Fruit fly (Drosophila melanogaster) whole organism, embryonic: ENCODE results near the gene CG13075.

Experiments
- Atf6 ChIP-seq: fragments of 200-800 bp; sonication (Bioruptor generic); IDR thresholded peaks from 2 replicates; pipeline ENCODE4 v1.3.6; 2022; ENCODE audit warnings: missing biosample characterization, missing genetic modification characterization
- CG10267 ChIP-seq: fragments of 200-800 bp; sonication (Bioruptor generic); optimal IDR thresholded peaks from 2 replicates; lab custom pipeline; 2018; ENCODE audit warnings: missing biosample characterization, mild to moderate bottlenecking, missing genetic modification characterization, moderate library complexity
- CG10366 ChIP-seq: fragments of 200-800 bp; sonication (Bioruptor generic); IDR thresholded peaks from 2 replicates; pipeline ENCODE4 v1.3.6; 2022; ENCODE audit warnings: missing biosample characterization, missing genetic modification characterization
- CG11085 ChIP-seq: fragments of 200-800 bp; sonication (Bioruptor generic); IDR thresholded peaks from 2 replicates; pipeline ENCODE4 v1.3.6; 2022; ENCODE audit warnings: missing biosample characterization, missing genetic modification characterization
- CG14441 ChIP-seq: fragments of 200-800 bp; sonication (Bioruptor generic); IDR thresholded peaks from 2 replicates; pipeline ENCODE4 v1.3.6; 2022; ENCODE audit warnings: missing biosample characterization, missing genetic modification characterization
- CG15011 ChIP-seq: fragments of 200-800 bp; sonication (Bioruptor generic); optimal IDR thresholded peaks from 3 replicates; lab custom pipeline; 2018; ENCODE audit warnings: missing biosample characterization, mild to moderate bottlenecking, missing genetic modification characterization
- CG1647 ChIP-seq: fragments of 200-800 bp; sonication (Bioruptor generic); optimal IDR thresholded peaks from 3 replicates; lab custom pipeline; 2016; ENCODE audit warnings: missing biosample characterization, missing genetic modification characterization
- CG17568 ChIP-seq: fragments of 200-800 bp; sonication (Bioruptor generic); optimal IDR thresholded peaks from 2 replicates; lab custom pipeline; 2018; ENCODE audit warnings: missing biosample characterization, mild to moderate bottlenecking, missing genetic modification characterization, moderate library complexity
- CG2889 ChIP-seq: fragments of 200-800 bp; sonication (Bioruptor generic); IDR thresholded peaks from 3 replicates; pipeline ENCODE4 v1.3.6; 2022; ENCODE audit warnings: missing biosample characterization, missing genetic modification characterization
- CG32772 ChIP-seq: fragments of 200-800 bp; sonication (Bioruptor generic); IDR thresholded peaks from 2 replicates; pipeline ENCODE4 v1.3.6; 2022; ENCODE audit warnings: missing biosample characterization, missing genetic modification characterization
- CG34224 ChIP-seq: fragments of 200-800 bp; sonication (Bioruptor generic); IDR thresholded peaks from 3 replicates; pipeline ENCODE4 v1.3.6; 2022; ENCODE audit warnings: missing biosample characterization, missing genetic modification characterization; ENCODE audit not compliant: partially characterized antibody
- CG42726 ChIP-seq: fragments of 200-800 bp; sonication (Bioruptor generic); IDR thresholded peaks from 2 replicates; pipeline ENCODE4 v1.3.6; 2022; ENCODE audit warnings: missing biosample characterization, missing genetic modification characterization; ENCODE audit not compliant: partially characterized antibody
- CG6654 ChIP-seq: fragments of 200-800 bp; sonication (Bioruptor generic); optimal IDR thresholded peaks from 2 replicates; lab custom pipeline; 2017; ENCODE audit warnings: missing biosample characterization, mild to moderate bottlenecking, missing genetic modification characterization
- CG8089 ChIP-seq: fragments of 200-800 bp; sonication (Bioruptor generic); optimal IDR thresholded peaks from 3 replicates; lab custom pipeline; 2016; ENCODE audit warnings: missing biosample characterization, missing genetic modification characterization
- Dll ChIP-seq: fragments of 200-800 bp; sonication (Bioruptor generic); IDR thresholded peaks from 4 replicates; pipeline ENCODE4 v1.3.6; 2022; ENCODE audit warnings: missing biosample characterization, missing genetic modification characterization; ENCODE audit not compliant: partially characterized antibody
- Doc3 ChIP-seq: fragments of 200-800 bp; sonication (Bioruptor generic); IDR thresholded peaks from 3 replicates; pipeline ENCODE4 v1.3.6; 2022; ENCODE audit warnings: missing biosample characterization, missing genetic modification characterization; ENCODE audit not compliant: partially characterized antibody
- Dp ChIP-seq: fragments of 200-800 bp; sonication (Bioruptor generic); optimal IDR thresholded peaks from 2 replicates; lab custom pipeline; 2018; ENCODE audit warnings: missing biosample characterization, mild to moderate bottlenecking, missing genetic modification characterization, moderate library complexity
- E2f1 ChIP-seq: fragments of 200-800 bp; sonication (Bioruptor generic); IDR thresholded peaks from 2 replicates; pipeline ENCODE4 v1.3.6; 2022; ENCODE audit warnings: missing biosample characterization, missing genetic modification characterization
- Eip74EF ChIP-seq, 2 experiments: fragments of 200-800 bp in 1 of 2; fragments of >200 bp in 1 of 2; sonication (Bioruptor generic) in 1 of 2; optimal IDR thresholded peaks; 2 replicates each; lab custom pipeline; 2017 to 2019; ENCODE audit warnings: missing biosample characterization in 2 of 2, missing genetic modification characterization in 2 of 2, mild to moderate bottlenecking in 1 of 2, moderate library complexity in 1 of 2
- Elba2 ChIP-seq: fragments of 200-800 bp; sonication (Bioruptor generic); optimal IDR thresholded peaks from 3 replicates; lab custom pipeline; 2016; ENCODE audit warnings: missing biosample characterization, missing genetic modification characterization
- Gsc ChIP-seq: fragments of 200-800 bp; sonication (Bioruptor generic); IDR thresholded peaks from 2 replicates; pipeline ENCODE4 v1.3.6; 2022; ENCODE audit warnings: missing biosample characterization, missing genetic modification characterization
- MBD-R2 ChIP-seq: fragments of 200-800 bp; sonication (Bioruptor generic); IDR thresholded peaks from 2 replicates; pipeline ENCODE4 v1.3.6; 2022; ENCODE audit warnings: missing biosample characterization, missing genetic modification characterization
- Nf-YA ChIP-seq: fragments of 200-800 bp; sonication (Bioruptor generic); IDR thresholded peaks from 2 replicates; pipeline ENCODE4 v1.3.6; 2022; ENCODE audit warnings: missing biosample characterization, missing genetic modification characterization
- Scr ChIP-seq: fragments of 200-800 bp; sonication (Bioruptor generic); IDR thresholded peaks from 2 replicates; pipeline ENCODE4 v1.3.6; 2022; ENCODE audit warnings: missing biosample characterization, missing genetic modification characterization; ENCODE audit not compliant: partially characterized antibody
- Taf1 ChIP-seq: fragments of 200-800 bp; sonication (Bioruptor generic); IDR thresholded peaks from 2 replicates; pipeline ENCODE4 v1.3.6; 2022; ENCODE audit warnings: missing biosample characterization, missing genetic modification characterization
- Trl ChIP-seq, 3 experiments: fragments of >200 bp in 2 of 3; fragments of 200-800 bp in 1 of 3; sonication (Bioruptor generic) in 1 of 3; optimal IDR thresholded peaks; 2 replicates in 1 of 3; 3 replicates in 2 of 3; lab custom pipeline; 2016 to 2017; ENCODE audit warnings: missing biosample characterization in 1 of 3, missing genetic modification characterization in 1 of 3
- amos ChIP-seq: fragments of 200-800 bp; sonication (Bioruptor generic); IDR thresholded peaks from 2 replicates; pipeline ENCODE4 v1.3.6; 2022; ENCODE audit warnings: missing biosample characterization, missing genetic modification characterization; ENCODE audit not compliant: partially characterized antibody
- chm ChIP-seq: fragments of 200-800 bp; sonication (Bioruptor generic); IDR thresholded peaks from 2 replicates; pipeline ENCODE4 v1.3.6; 2022; ENCODE audit warnings: missing biosample characterization, missing genetic modification characterization
- ci ChIP-seq: fragments of 200-800 bp; sonication (Bioruptor generic); IDR thresholded peaks from 3 replicates; pipeline ENCODE4 v1.3.6; 2022; ENCODE audit warnings: missing biosample characterization, missing genetic modification characterization
- crc ChIP-seq: fragments of 200-800 bp; sonication (Bioruptor generic); optimal IDR thresholded peaks from 2 replicates; lab custom pipeline; 2016; ENCODE audit warnings: missing biosample characterization, missing genetic modification characterization
- fru ChIP-seq: fragments of >200 bp; optimal IDR thresholded peaks from 2 replicates; lab custom pipeline; 2017
- luna ChIP-seq: fragments of 200-800 bp; sonication (Bioruptor generic); optimal IDR thresholded peaks from 2 replicates; lab custom pipeline; 2016; ENCODE audit warnings: missing biosample characterization, missing genetic modification characterization
- mam ChIP-seq: fragments of 200-800 bp; sonication (Bioruptor generic); optimal IDR thresholded peaks from 3 replicates; lab custom pipeline; 2016; ENCODE audit warnings: missing biosample characterization, missing genetic modification characterization
- repo ChIP-seq: fragments of 200-800 bp; sonication (Bioruptor generic); optimal IDR thresholded peaks from 2 replicates; lab custom pipeline; 2016; ENCODE audit warnings: missing biosample characterization, missing genetic modification characterization
- schlank ChIP-seq: fragments of 200-800 bp; sonication (Bioruptor generic); optimal IDR thresholded peaks from 2 replicates; lab custom pipeline; 2018; ENCODE audit warnings: missing biosample characterization, mild to moderate bottlenecking, missing genetic modification characterization
- ssp ChIP-seq: fragments of 200-800 bp; sonication (Bioruptor generic); IDR thresholded peaks from 2 replicates; pipeline ENCODE4 v1.3.6; 2022; ENCODE audit warnings: missing biosample characterization, missing genetic modification characterization
- sug ChIP-seq: fragments of 200-800 bp; optimal IDR thresholded peaks from 2 replicates; lab custom pipeline; 2019; ENCODE audit warnings: missing biosample characterization, mild to moderate bottlenecking, missing genetic modification characterization, moderate library complexity
- tx ChIP-seq: fragments of 200-800 bp; sonication (Bioruptor generic); optimal IDR thresholded peaks from 2 replicates; lab custom pipeline; 2016; ENCODE audit warnings: missing biosample characterization, missing genetic modification characterization
- vfl ChIP-seq: fragments of 200-800 bp; sonication (Bioruptor generic); optimal IDR thresholded peaks from 2 replicates; lab custom pipeline; 2016; ENCODE audit warnings: missing biosample characterization, missing genetic modification characterization
- vvl ChIP-seq: fragments of 200-800 bp; sonication (Bioruptor generic); IDR thresholded peaks from 2 replicates; pipeline ENCODE4 v1.3.6; 2022; ENCODE audit warnings: missing biosample characterization, missing genetic modification characterization
- wdn ChIP-seq: fragments of 200-800 bp; sonication (Bioruptor generic); IDR thresholded peaks from 2 replicates; pipeline ENCODE4 v1.3.6; 2022; ENCODE audit warnings: missing biosample characterization, missing genetic modification characterization
- z ChIP-seq: fragments of 200-800 bp; sonication (Bioruptor generic); IDR thresholded peaks from 3 replicates; pipeline ENCODE4 v1.3.6; 2022; ENCODE audit warnings: missing biosample characterization, missing genetic modification characterization

CG13075 gene

dm6 chr3L:16045831-16046336, 37.9 kb upstream of the CG13075 start (continued):
- TF ChIP-seq amos (GFP tag; lab: Robert Waterston, UW) (no peak), CG11085 (peak; percentile 81), vfl (GFP tag; lab: Kevin White, UChicago) (peak; percentile 88), Taf1 (GFP tag; lab: Robert Waterston, UW) (peak; percentile 84), Eip74EF (GFP tag; optimal IDR thresholded peaks at IDR 0.05; lab: Kevin White, UChicago) (peak in 1 of 2 experiments; percentile 91), chm (GFP tag; lab: Robert Waterston, UW) (peak; percentile 94), CG32772 (GFP tag; lab: Robert Waterston, UW) (peak; percentile 89), crc (GFP tag; lab: Kevin White, UChicago) (peak; percentile 91), mam (GFP tag; lab: Kevin White, UChicago) (peak; percentile 90), fru (no peak), ci (GFP tag; lab: Robert Waterston, UW) (peak; percentile 97), tx (peak; percentile 79), CG6654 (GFP tag; lab: Kevin White, UChicago) (peak; percentile 69), CG2889 (GFP tag; lab: Robert Waterston, UW) (peak; percentile 75; the same call in 2 of the 3 replicates), Dll (no peak), CG14441 (GFP tag; lab: Robert Waterston, UW) (peak; percentile 90), vvl (peak; percentile 98), luna (GFP tag; lab: Kevin White, UChicago) (peak; percentile 70), ssp (GFP tag; lab: Robert Waterston, UW) (peak; percentile 68), Doc3 (GFP tag; lab: Robert Waterston, UW) (no peak), Gsc (GFP tag; lab: Robert Waterston, UW) (no peak), CG34224 (GFP tag; lab: Robert Waterston, UW) (no peak), CG8089 (peak; percentile 82), E2f1 (GFP tag; lab: Robert Waterston, UW) (peak; percentile 94), CG15011 (peak; percentile 86), Dp (GFP tag; lab: Kevin White, UChicago) (no peak), Nf-YA (peak; percentile 74; the same call in 1 of the 2 replicates), CG10267 (tag; lab: Kevin White, UChicago) (peak; percentile 90), CG10366 (peak; percentile 89), Atf6 (GFP tag; lab: Robert Waterston, UW) (peak; percentile 96), z (GFP tag; lab: Robert Waterston, UW) (peak; percentile 77; the same call in 2 of the 3 replicates), repo (peak; percentile 73), Scr (GFP tag; lab: Robert Waterston, UW) (no peak), schlank (tag; lab: Kevin White, UChicago) (peak; percentile 88), MBD-R2 (peak; percentile 78), Elba2 (GFP tag; lab: Kevin White, UChicago) (peak; percentile 38), sug (tag; lab: Kevin White, UChicago) (peak; percentile 68), wdn (peak; percentile 86), CG17568 (GFP tag; lab: Kevin White, UChicago) (peak; percentile 92), Trl (optimal IDR thresholded peaks at IDR 0.05; lab: Kevin White, UChicago) (no peak), Trl (GFP tag; optimal IDR thresholded peaks at IDR 0.05; lab: Kevin White, UChicago) (peak; percentile 87), CG42726 (GFP tag; lab: Robert Waterston, UW) (no peak), CG1647 (GFP tag; lab: Kevin White, UChicago) (peak; percentile 75)
